Worm (Caenorhabditis elegans) whole organism, L1 larva: Measurements from ENCODE around the gene cnd-1.

Source experiments
- C16A3.4 ChIP-seq: fragments of 150-350 bp; optimal IDR thresholded peaks from 2 replicates; lab custom pipeline; 2014; ENCODE audit warnings: missing biosample characterization, missing genetic modification characterization
- ama-1 ChIP-seq: fragments of 150-350 bp; optimal IDR thresholded peaks from 2 replicates; lab custom pipeline; 2014
- blmp-1 ChIP-seq: fragments of 150-350 bp; optimal IDR thresholded peaks from 2 replicates; lab custom pipeline; 2014; ENCODE audit warnings: missing biosample characterization, missing genetic modification characterization
- ceh-8 ChIP-seq: fragments of 200-800 bp; sonication (Bioruptor generic); optimal IDR thresholded peaks from 2 replicates; lab custom pipeline; 2018; ENCODE audit warnings: mild to moderate bottlenecking, missing genetic modification characterization, moderate library complexity, missing compliant biosample characterization
- ceh-82 ChIP-seq, 3 experiments: fragments of 150-350 bp in 1 of 3; sonication (generic microtip) in 2 of 3; optimal IDR thresholded peaks; 2 replicates each; lab custom pipeline; 2014 to 2017; ENCODE audit warnings: missing biosample characterization in 3 of 3, missing genetic modification characterization in 3 of 3
- ceh-88 ChIP-seq: fragments of 200-800 bp; sonication (Bioruptor generic); IDR thresholded peaks from 2 replicates; pipeline ENCODE4 v1.3.6; 2022; ENCODE audit warnings: missing genetic modification characterization, missing compliant biosample characterization
- efl-1 ChIP-seq, 4 experiments: fragments of 150-350 bp; optimal IDR thresholded peaks in 3 of 4; peaks in 1 of 4; 1 replicate in 1 of 4; 2 replicates in 3 of 4; lab custom pipeline; 2014; ENCODE audit warnings: missing biosample characterization in 2 of 4, missing genetic modification characterization in 2 of 4, missing genetic modification reagents in 2 of 4
- elt-2 ChIP-seq: sonication (generic microtip); optimal IDR thresholded peaks from 2 replicates; lab custom pipeline; 2016; ENCODE audit warnings: missing genetic modification characterization, mild to moderate bottlenecking, inconsistent platforms, missing compliant biosample characterization, missing genetic modification reagents
- elt-3 ChIP-seq, 6 experiments: fragments of 150-350 bp in 1 of 6; sonication (generic microtip); optimal IDR thresholded peaks; 2 replicates each; lab custom pipeline; 2017 to 2018; ENCODE audit warnings: missing biosample characterization in 6 of 6, missing genetic modification characterization in 6 of 6, inconsistent platforms in 1 of 6
- grh-1 ChIP-seq: fragments of 200-800 bp; sonication (Bioruptor generic); IDR thresholded peaks from 2 replicates; pipeline ENCODE4 v1.3.6; 2022; ENCODE audit warnings: missing genetic modification reagents, missing genetic modification characterization, missing compliant biosample characterization
- hlh-4 ChIP-seq: sonication (generic microtip); optimal IDR thresholded peaks from 2 replicates; lab custom pipeline; 2016; ENCODE audit warnings: mild to moderate bottlenecking, missing genetic modification characterization, missing compliant biosample characterization
- jun-1 ChIP-seq: fragments of 150-350 bp; optimal IDR thresholded peaks from 2 replicates; lab custom pipeline; 2014; ENCODE audit warnings: missing biosample characterization, missing genetic modification reagents, missing genetic modification characterization
- lin-13 ChIP-seq: fragments of 150-350 bp; optimal IDR thresholded peaks from 2 replicates; lab custom pipeline; 2014; ENCODE audit warnings: missing biosample characterization, missing genetic modification reagents, missing genetic modification characterization
- lin-14 ChIP-seq: fragments of 200-800 bp; sonication (Bioruptor generic); optimal IDR thresholded peaks from 2 replicates; lab custom pipeline; 2018; ENCODE audit warnings: mild to moderate bottlenecking, missing genetic modification characterization, moderate library complexity, missing compliant biosample characterization
- lin-35 ChIP-seq, 2 experiments: fragments of 150-350 bp; optimal IDR thresholded peaks; 2 replicates each; lab custom pipeline; 2014; ENCODE audit warnings: missing biosample characterization in 2 of 2, missing genetic modification characterization in 2 of 2, missing genetic modification reagents in 2 of 2
- lir-3 ChIP-seq: sonication (generic microtip); optimal IDR thresholded peaks from 2 replicates; lab custom pipeline; 2016; ENCODE audit warnings: mild to moderate bottlenecking, missing genetic modification characterization, moderate library complexity, missing compliant biosample characterization; ENCODE audit not compliant: poor library complexity
- lsy-2 ChIP-seq, 2 experiments: fragments of 150-350 bp; optimal IDR thresholded peaks; 2 replicates each; lab custom pipeline; 2014; ENCODE audit warnings: missing biosample characterization in 2 of 2, missing genetic modification characterization in 2 of 2
- mep-1 ChIP-seq: fragments of 150-350 bp; optimal IDR thresholded peaks from 2 replicates; lab custom pipeline; 2014; ENCODE audit warnings: missing biosample characterization, missing genetic modification characterization
- nhr-19 ChIP-seq: fragments of 200-800 bp; sonication (Bioruptor generic); conservative IDR thresholded peaks from 2 replicates; pipeline ENCODE4 v1.3.6; 2022; ENCODE audit warnings: missing genetic modification characterization, missing compliant biosample characterization
- nhr-20 ChIP-seq: sonication (generic microtip); optimal IDR thresholded peaks from 2 replicates; lab custom pipeline; 2016; ENCODE audit warnings: mild to moderate bottlenecking, missing genetic modification characterization, missing compliant biosample characterization
- nhr-237 ChIP-seq: fragments of 150-350 bp; optimal IDR thresholded peaks from 2 replicates; lab custom pipeline; 2014; ENCODE audit warnings: missing biosample characterization, missing genetic modification characterization
- nhr-71 ChIP-seq: sonication (generic microtip); optimal IDR thresholded peaks from 2 replicates; lab custom pipeline; 2016; ENCODE audit warnings: mild to moderate bottlenecking, missing genetic modification characterization, moderate library complexity, missing compliant biosample characterization
- nhr-77 ChIP-seq: fragments of 150-350 bp; optimal IDR thresholded peaks from 2 replicates; lab custom pipeline; 2014; ENCODE audit warnings: missing biosample characterization, missing genetic modification characterization
- nhr-84 ChIP-seq: sonication (generic microtip); optimal IDR thresholded peaks from 2 replicates; lab custom pipeline; 2017; ENCODE audit warnings: missing biosample characterization, missing genetic modification characterization
- nhr-85 ChIP-seq: sonication (generic microtip); peaks from one replicate; lab custom pipeline; 2016; ENCODE audit warnings: missing genetic modification characterization, inconsistent platforms, missing compliant biosample characterization
- nhr-90 ChIP-seq: sonication (generic microtip); optimal IDR thresholded peaks from 2 replicates; lab custom pipeline; 2016; ENCODE audit warnings: mild to moderate bottlenecking, missing genetic modification characterization, missing compliant biosample characterization; ENCODE audit not compliant: poor library complexity
- pqm-1 ChIP-seq: sonication (generic microtip); optimal IDR thresholded peaks from 3 replicates; lab custom pipeline; 2017; ENCODE audit warnings: missing biosample characterization, missing genetic modification characterization
- rnt-1 ChIP-seq: sonication (generic microtip); optimal IDR thresholded peaks from 2 replicates; lab custom pipeline; 2016; ENCODE audit warnings: mild to moderate bottlenecking, missing genetic modification characterization, moderate library complexity, missing compliant biosample characterization
- snu-23 ChIP-seq: sonication (generic microtip); optimal IDR thresholded peaks from 2 replicates; lab custom pipeline; 2016; ENCODE audit warnings: missing genetic modification characterization, missing compliant biosample characterization
- sup-37 ChIP-seq: fragments of 200-800 bp; sonication (Bioruptor generic); optimal IDR thresholded peaks from 2 replicates; lab custom pipeline; 2018; ENCODE audit warnings: mild to moderate bottlenecking, missing genetic modification characterization, missing compliant biosample characterization
- tbx-2 ChIP-seq: sonication (generic microtip); optimal IDR thresholded peaks from 2 replicates; lab custom pipeline; 2016; ENCODE audit warnings: missing genetic modification characterization, missing compliant biosample characterization
- tlp-1 ChIP-seq: fragments of 150-350 bp; optimal IDR thresholded peaks from 2 replicates; lab custom pipeline; 2014; ENCODE audit warnings: missing biosample characterization, missing genetic modification characterization
- unc-98 ChIP-seq: fragments of 200-800 bp; sonication (Bioruptor generic); IDR thresholded peaks from 2 replicates; pipeline ENCODE4 v1.3.6; 2022; ENCODE audit warnings: missing genetic modification characterization, missing compliant biosample characterization
- xbp-1 ChIP-seq: sonication (generic microtip); optimal IDR thresholded peaks from 2 replicates; lab custom pipeline; 2016; ENCODE audit warnings: missing genetic modification characterization, missing compliant biosample characterization
- zag-1 ChIP-seq: fragments of 150-350 bp; optimal IDR thresholded peaks from 2 replicates; lab custom pipeline; 2014; ENCODE audit warnings: missing biosample characterization, missing genetic modification characterization
- zip-4 ChIP-seq: fragments of 200-800 bp; sonication (Bioruptor generic); optimal IDR thresholded peaks from 2 replicates; lab custom pipeline; 2018; ENCODE audit warnings: mild to moderate bottlenecking, missing genetic modification characterization, moderate library complexity, missing compliant biosample characterization

cnd-1 gene

DNA sequence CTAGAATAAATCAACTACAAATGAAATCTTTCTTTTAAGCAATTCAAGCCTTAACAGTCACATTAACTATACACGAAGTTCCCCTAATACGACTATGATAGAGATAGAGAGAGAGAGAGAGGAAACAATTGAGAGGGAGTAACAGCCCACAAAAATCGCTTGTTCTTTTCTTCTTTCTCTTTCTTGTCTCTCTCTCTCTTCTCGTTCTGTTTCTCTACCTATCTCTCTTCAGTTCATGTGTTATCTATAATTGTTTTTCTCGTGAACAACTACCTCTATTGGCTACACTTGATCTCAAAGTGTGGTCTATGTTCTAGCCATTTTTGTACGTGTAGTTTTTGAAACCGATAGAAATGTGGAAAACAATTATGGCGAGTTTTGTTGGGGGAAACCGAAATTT lies 41.8 kb downstream of the cnd-1 start (continued):
- TF ChIP-seq lin-35 (GFP tag; optimal IDR thresholded peaks at IDR 0.05; lab: Kevin White, UChicago) (peak; percentile 45 to 71), nhr-20 (tag; lab: Kevin White, UChicago) (peak; percentile 87), nhr-85 (tag; lab: Kevin White, UChicago) (peak; percentile 89), lir-3 (tag; lab: Kevin White, UChicago) (peak; percentile 40), zip-4 (GFP tag; lab: Kevin White, UChicago) (no peak), xbp-1 (tag; lab: Kevin White, UChicago) (no peak), C16A3.4 (tag; lab: Kevin White, UChicago) (peak; percentile 43), mep-1 (tag; lab: Kevin White, UChicago) (peak; percentile 72), ceh-82 (tag; optimal IDR thresholded peaks at IDR 0.05; lab: Kevin White, UChicago) (peak in 1 of 3 experiments; percentile 20), blmp-1 (peak; percentile 40), rnt-1 (peak; percentile 40), lin-13 (GFP tag; lab: Kevin White, UChicago) (peak; percentile 12)
- TF ChIP-seq, all 84 proteins: peak for 29

DNA sequence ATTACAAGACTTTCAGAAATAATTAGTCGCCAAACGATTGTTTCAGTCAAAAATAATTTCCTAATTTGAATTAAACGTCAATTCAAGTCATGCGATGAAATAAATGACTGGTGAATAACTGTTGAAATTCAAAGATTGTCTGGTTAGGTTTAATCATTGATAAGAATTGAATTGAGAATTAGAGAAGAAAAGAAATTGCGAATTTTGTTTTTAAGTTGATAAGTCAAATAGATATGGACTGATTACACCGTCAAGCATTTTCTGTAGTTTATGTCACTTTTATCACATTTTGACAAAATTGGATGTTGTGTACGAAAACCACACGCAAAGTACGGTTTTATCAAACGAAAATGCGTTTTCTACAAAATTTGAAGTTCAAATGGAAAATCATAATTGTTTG lies 43.2 kb downstream of the cnd-1 start:
- TF ChIP-seq ama-1 (lab: Kevin White, UChicago) (no peak), lsy-2 (tag; optimal IDR thresholded peaks at IDR 0.05; lab: Kevin White, UChicago) (peak in 1 of 2 experiments; percentile 35), elt-3 (tag; optimal IDR thresholded peaks at IDR 0.05; lab: Kevin White, UChicago) (peak in 5 of 6 experiments; percentile 75 to 95 (median 83)), tbx-2 (tag; lab: Kevin White, UChicago) (peak; percentile 4), nhr-85 (tag; lab: Kevin White, UChicago) (peak; percentile 72), hlh-4 (tag; lab: Kevin White, UChicago) (no peak), C16A3.4 (tag; lab: Kevin White, UChicago) (peak; percentile 3), lin-14 (GFP tag; lab: Kevin White, UChicago) (peak; percentile 48), mep-1 (tag; lab: Kevin White, UChicago) (no peak), tlp-1 (tag; lab: Kevin White, UChicago) (peak; percentile 40), pqm-1 (tag; lab: Kevin White, UChicago) (peak; percentile 78), nhr-71 (tag; lab: Kevin White, UChicago) (peak; percentile 50), nhr-20 (tag; lab: Kevin White, UChicago) (peak; percentile 73), zip-4 (GFP tag; lab: Kevin White, UChicago) (no peak), snu-23 (GFP tag; lab: Kevin White, UChicago) (peak; percentile 18), grh-1 (GFP tag; lab: Robert Waterston, UW) (no peak), elt-2 (peak; percentile 93), lir-3 (tag; lab: Kevin White, UChicago) (peak; percentile 3), lin-35 (GFP tag; optimal IDR thresholded peaks at IDR 0.05; lab: Kevin White, UChicago) (peak in 1 of 2 experiments; percentile 62), nhr-19 (0 out of 2 replicates have a peak, but pooled peaks have one; percentile 11), efl-1 (optimal IDR thresholded peaks at IDR 0.05; lab: Kevin White, UChicago) (no peak), efl-1 (GFP tag; optimal IDR thresholded peaks at IDR 0.05 in 1 of 2; lab: Kevin White, UChicago) (peak in 1 of 2 experiments; percentile 93), nhr-90 (tag; lab: Kevin White, UChicago) (peak; percentile 40), jun-1 (tag; lab: Kevin White, UChicago) (peak; percentile 12)

DNA sequence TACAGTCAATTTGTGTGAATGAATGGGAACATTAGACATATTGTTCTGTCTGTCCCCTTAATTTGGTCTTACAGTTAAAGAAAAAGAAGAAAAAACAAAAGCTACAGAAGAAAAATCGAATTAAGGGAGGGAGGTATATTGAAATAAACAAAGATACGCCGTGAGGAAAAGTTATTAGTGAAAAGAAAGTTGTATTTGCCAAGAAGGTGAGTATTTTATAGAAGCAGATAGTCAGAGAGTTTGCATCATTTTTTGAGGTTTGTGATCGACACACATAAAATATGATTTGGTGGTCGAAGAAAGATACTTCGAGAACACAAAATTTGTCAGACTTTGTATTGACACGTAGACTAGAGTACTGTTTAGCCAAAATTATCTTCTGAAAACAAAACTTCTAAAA lies 44.1 kb downstream of the cnd-1 start:
- TF ChIP-seq nhr-237 (tag; lab: Kevin White, UChicago): no peak
- peak; percentile 26 for TF ChIP-seq mep-1 (tag; lab: Kevin White, UChicago)
- TF ChIP-seq zag-1 (tag; lab: Kevin White, UChicago): no peak
- TF ChIP-seq nhr-77 (tag; lab: Kevin White, UChicago): peak; percentile 61
- TF ChIP-seq ceh-8 (GFP tag; lab: Kevin White, UChicago): peak; percentile 2
- TF ChIP-seq elt-3 (tag; optimal IDR thresholded peaks at IDR 0.05; lab: Kevin White, UChicago): no peak
- peak; percentile 22 for TF ChIP-seq nhr-71 (tag; lab: Kevin White, UChicago)
- no peak for TF ChIP-seq sup-37 (GFP tag; lab: Kevin White, UChicago)
- no peak for TF ChIP-seq unc-98 (GFP tag; lab: Robert Waterston, UW)
- peak; percentile 28 for TF ChIP-seq snu-23 (GFP tag; lab: Kevin White, UChicago)
- TF ChIP-seq lin-35 (GFP tag; optimal IDR thresholded peaks at IDR 0.05; lab: Kevin White, UChicago): peak in 1 of 2 experiments; percentile 18
- peak; percentile 31 for TF ChIP-seq lin-14 (GFP tag; lab: Kevin White, UChicago)
- TF ChIP-seq efl-1 (optimal IDR thresholded peaks at IDR 0.05; lab: Kevin White, UChicago): no peak
- peak in 1 of 2 experiments; percentile 64 for TF ChIP-seq efl-1 (GFP tag; optimal IDR thresholded peaks at IDR 0.05 in 1 of 2; lab: Kevin White, UChicago)
- TF ChIP-seq nhr-20 (tag; lab: Kevin White, UChicago): peak; percentile 62
- TF ChIP-seq blmp-1: peak; percentile 35
- no peak for TF ChIP-seq ceh-88 (GFP tag; lab: Robert Waterston, UW)
- no peak for TF ChIP-seq nhr-84 (tag; lab: Kevin White, UChicago)
- TF ChIP-seq, all 84 proteins: peak for 10
